Worm (Caenorhabditis elegans) whole organism, young adult: ENCODE data around the gene nspg-6.

ENCODE experiments used
- B0261.1 ChIP-seq: sonication (generic microtip); optimal IDR thresholded peaks from 2 replicates; lab custom pipeline; 2016; ENCODE audit warnings: mild to moderate bottlenecking, missing genetic modification characterization, moderate library complexity, missing compliant biosample characterization
- F33H1.4 ChIP-seq: fragments of 200-800 bp; sonication (Bioruptor generic); IDR thresholded peaks from 2 replicates; pipeline ENCODE4 v1.3.6; 2022; ENCODE audit warnings: missing genetic modification reagents, missing genetic modification characterization, missing compliant biosample characterization
- F37B4.10 ChIP-seq: fragments of 200-800 bp; sonication (Bioruptor generic); IDR thresholded peaks from 2 replicates; pipeline ENCODE4 v1.3.6; 2022; ENCODE audit warnings: missing genetic modification characterization, missing compliant biosample characterization
- F52B5.7 ChIP-seq: sonication (generic microtip); optimal IDR thresholded peaks from 2 replicates; lab custom pipeline; 2016; ENCODE audit warnings: mild to moderate bottlenecking, missing genetic modification characterization, missing compliant biosample characterization
- K11D2.4 ChIP-seq: fragments of 200-800 bp; sonication (Bioruptor generic); IDR thresholded peaks from 2 replicates; pipeline ENCODE4 v1.3.6; 2022; ENCODE audit warnings: missing genetic modification reagents, missing genetic modification characterization, missing compliant biosample characterization
- ama-1 ChIP-seq, 3 experiments: fragments of 150-350 bp in 1 of 3; sonication (generic microtip) in 2 of 3; optimal IDR thresholded peaks; 2 replicates each; lab custom pipeline; 2014 to 2018; ENCODE audit warnings: missing biosample characterization in 2 of 3, missing genetic modification characterization in 2 of 3, missing genetic modification reagents in 2 of 3
- attf-6 ChIP-seq: fragments of 200-800 bp; sonication (Bioruptor generic); IDR thresholded peaks from 2 replicates; pipeline ENCODE4 v1.3.6; 2022; ENCODE audit warnings: missing genetic modification reagents, missing genetic modification characterization, missing compliant biosample characterization
- bed-2 ChIP-seq: fragments of 200-800 bp; sonication (Bioruptor generic); IDR thresholded peaks from 2 replicates; pipeline ENCODE4 v1.3.6; 2022; ENCODE audit warnings: missing genetic modification reagents, missing genetic modification characterization, missing compliant biosample characterization
- cebp-1 ChIP-seq, 2 experiments: fragments of 200-800 bp in 1 of 2; sonication (Bioruptor generic) in 1 of 2; sonication (generic microtip) in 1 of 2; IDR thresholded peaks in 1 of 2; optimal IDR thresholded peaks in 1 of 2; 2 replicates each; pipeline versions ENCODE4 v1.3.6 to Lab custom; 2017 to 2022; ENCODE audit warnings: missing compliant biosample characterization in 2 of 2, missing genetic modification characterization in 2 of 2, mild to moderate bottlenecking in 1 of 2, missing genetic modification reagents in 1 of 2, moderate library complexity in 1 of 2
- ceh-100 ChIP-seq: fragments of 200-800 bp; sonication (Bioruptor generic); IDR thresholded peaks from 2 replicates; pipeline ENCODE4 v1.3.6; 2022; ENCODE audit warnings: missing genetic modification reagents, missing genetic modification characterization, missing compliant biosample characterization
- ceh-40 ChIP-seq: fragments of 200-800 bp; sonication (Bioruptor generic); IDR thresholded peaks from 2 replicates; pipeline ENCODE4 v1.3.6; 2022; ENCODE audit warnings: missing genetic modification characterization, missing compliant biosample characterization
- ceh-91 ChIP-seq: fragments of 200-800 bp; sonication (Bioruptor generic); IDR thresholded peaks from 2 replicates; pipeline ENCODE4 v1.3.6; 2022; ENCODE audit warnings: missing genetic modification reagents, missing genetic modification characterization, missing compliant biosample characterization
- chd-7 ChIP-seq: sonication (generic microtip); optimal IDR thresholded peaks from 2 replicates; lab custom pipeline; 2016; ENCODE audit warnings: mild to moderate bottlenecking, missing genetic modification characterization, moderate library complexity, missing compliant biosample characterization
- die-1 ChIP-seq: sonication (generic microtip); optimal IDR thresholded peaks from 2 replicates; lab custom pipeline; 2016; ENCODE audit warnings: missing genotype, mild to moderate bottlenecking, missing genetic modification characterization, missing compliant biosample characterization
- dpff-1 ChIP-seq: sonication (generic microtip); optimal IDR thresholded peaks from 2 replicates; lab custom pipeline; 2017; ENCODE audit warnings: mild to moderate bottlenecking, missing genetic modification characterization, missing compliant biosample characterization
- egl-18 ChIP-seq: fragments of 200-800 bp; sonication (Bioruptor generic); IDR thresholded peaks from 2 replicates; pipeline ENCODE4 v1.3.6; 2022; ENCODE audit warnings: missing genetic modification reagents, missing genetic modification characterization, missing compliant biosample characterization
- egl-44 ChIP-seq: fragments of 200-800 bp; sonication (Bioruptor generic); IDR thresholded peaks from 2 replicates; pipeline ENCODE4 v1.3.6; 2022; ENCODE audit warnings: missing genetic modification reagents, missing genetic modification characterization, missing compliant biosample characterization
- ekl-4 ChIP-seq: fragments of 200-800 bp; sonication (Bioruptor generic); IDR thresholded peaks from 2 replicates; pipeline ENCODE4 v1.3.6; 2022; ENCODE audit warnings: missing genetic modification reagents, missing genetic modification characterization, missing compliant biosample characterization
- him-1 ChIP-seq: sonication (generic microtip); optimal IDR thresholded peaks from 2 replicates; lab custom pipeline; 2016; ENCODE audit warnings: missing genotype, missing genetic modification reagents, missing genetic modification characterization, missing compliant biosample characterization
- hlh-12 ChIP-seq: sonication (generic microtip); optimal IDR thresholded peaks from 2 replicates; lab custom pipeline; 2016; ENCODE audit warnings: missing genetic modification characterization, missing compliant biosample characterization
- hmg-20 ChIP-seq: fragments of 200-800 bp; sonication (Bioruptor generic); IDR thresholded peaks from 2 replicates; pipeline ENCODE4 v1.3.6; 2022; ENCODE audit warnings: missing genetic modification reagents, missing genetic modification characterization, missing compliant biosample characterization
- hrde-1 ChIP-seq: sonication (generic microtip); optimal IDR thresholded peaks from 2 replicates; lab custom pipeline; 2016; ENCODE audit warnings: missing genetic modification characterization, mild to moderate bottlenecking, missing compliant biosample characterization, moderate library complexity, missing genotype, missing genetic modification reagents, borderline replicate concordance
- hsf-1 ChIP-seq: fragments of 200-800 bp; sonication (Bioruptor generic); IDR thresholded peaks from 2 replicates; pipeline ENCODE4 v1.3.6; 2022; ENCODE audit warnings: missing genetic modification reagents, missing genetic modification characterization, missing compliant biosample characterization
- let-526 ChIP-seq: fragments of 200-800 bp; sonication (Bioruptor generic); IDR thresholded peaks from 2 replicates; pipeline ENCODE4 v1.3.6; 2022; ENCODE audit warnings: missing genetic modification reagents, missing genetic modification characterization, missing compliant biosample characterization
- lin-26 ChIP-seq: fragments of 200-800 bp; sonication (Bioruptor generic); IDR thresholded peaks from 2 replicates; pipeline ENCODE4 v1.3.6; 2022; ENCODE audit warnings: missing genetic modification reagents, missing genetic modification characterization, missing compliant biosample characterization
- lin-35 ChIP-seq, 3 experiments: fragments of 150-350 bp in 2 of 3; sonication (generic microtip) in 1 of 3; optimal IDR thresholded peaks; 2 replicates each; lab custom pipeline; 2014 to 2018; ENCODE audit warnings: missing biosample characterization in 3 of 3, missing genetic modification characterization in 3 of 3, missing genetic modification reagents in 3 of 3
- lin-54 ChIP-seq: fragments of 200-800 bp; sonication (Bioruptor generic); optimal IDR thresholded peaks from 2 replicates; lab custom pipeline; 2018; ENCODE audit warnings: mild to moderate bottlenecking, missing genetic modification characterization, missing compliant biosample characterization
- madf-6 ChIP-seq: fragments of 200-800 bp; sonication (Bioruptor generic); IDR thresholded peaks from 2 replicates; pipeline ENCODE4 v1.3.6; 2022; ENCODE audit warnings: missing genetic modification reagents, missing genetic modification characterization, missing compliant biosample characterization
- nhr-120 ChIP-seq: fragments of 200-800 bp; sonication (Bioruptor generic); IDR thresholded peaks from 2 replicates; pipeline ENCODE4 v1.3.6; 2022; ENCODE audit warnings: missing genetic modification characterization, missing compliant biosample characterization
- nhr-179 ChIP-seq: sonication (generic microtip); optimal IDR thresholded peaks from 2 replicates; lab custom pipeline; 2016; ENCODE audit warnings: mild to moderate bottlenecking, missing genetic modification characterization, missing compliant biosample characterization
- nhr-90 ChIP-seq: sonication (generic microtip); optimal IDR thresholded peaks from 2 replicates; lab custom pipeline; 2016; ENCODE audit warnings: missing genotype, mild to moderate bottlenecking, missing genetic modification characterization, missing compliant biosample characterization
- pbrm-1 ChIP-seq: fragments of 200-800 bp; sonication (Bioruptor generic); IDR thresholded peaks from 2 replicates; pipeline ENCODE4 v1.3.6; 2022; ENCODE audit warnings: missing genetic modification reagents, missing genetic modification characterization, missing compliant biosample characterization
- snpc-1.1 ChIP-seq: sonication (generic microtip); optimal IDR thresholded peaks from 2 replicates; lab custom pipeline; 2017; ENCODE audit warnings: missing genetic modification characterization, mild to moderate bottlenecking, missing compliant biosample characterization, antibody characterized with exemption, moderate library complexity, missing genotype, missing genetic modification reagents; ENCODE audit not compliant: insufficient read depth
- snpc-4 ChIP-seq, 5 experiments: fragments of 150-350 bp in 1 of 5; sonication (generic microtip) in 4 of 5; optimal IDR thresholded peaks; 2 replicates each; lab custom pipeline; 2014 to 2018; ENCODE audit warnings: missing genetic modification characterization in 5 of 5, missing biosample characterization in 3 of 5, antibody characterized with exemption in 2 of 5, mild to moderate bottlenecking in 2 of 5, missing compliant biosample characterization in 2 of 5, missing genotype in 2 of 5, moderate library complexity in 2 of 5, missing genetic modification reagents in 1 of 5
- somi-1 ChIP-seq: fragments of 200-800 bp; sonication (Bioruptor generic); optimal IDR thresholded peaks from 2 replicates; lab custom pipeline; 2018; ENCODE audit warnings: mild to moderate bottlenecking, missing genetic modification characterization, missing compliant biosample characterization
- tbp1 ChIP-seq: fragments of 200-800 bp; sonication (Bioruptor generic); optimal IDR thresholded peaks from 2 replicates; lab custom pipeline; 2018; ENCODE audit warnings: mild to moderate bottlenecking, missing genetic modification characterization, missing compliant biosample characterization
- unc-62 ChIP-seq: fragments of 150-350 bp; optimal IDR thresholded peaks from 2 replicates; lab custom pipeline; 2014; ENCODE audit warnings: missing biosample characterization, missing genetic modification reagents, missing genetic modification characterization
- zim-3 ChIP-seq: sonication (generic microtip); optimal IDR thresholded peaks from 2 replicates; lab custom pipeline; 2017; ENCODE audit warnings: mild to moderate bottlenecking, missing genetic modification characterization, moderate library complexity, missing compliant biosample characterization
- ztf-26 ChIP-seq: sonication (generic microtip); optimal IDR thresholded peaks from 2 replicates; lab custom pipeline; 2017; ENCODE audit warnings: missing genetic modification characterization, missing compliant biosample characterization
- ztf-3 ChIP-seq: fragments of 200-800 bp; sonication (Bioruptor generic); optimal IDR thresholded peaks from 2 replicates; lab custom pipeline; 2018; ENCODE audit warnings: mild to moderate bottlenecking, missing genetic modification characterization, missing compliant biosample characterization
- ztf-6 ChIP-seq: fragments of 200-800 bp; sonication (Bioruptor generic); IDR thresholded peaks from 2 replicates; pipeline ENCODE4 v1.3.6; 2022; ENCODE audit warnings: missing genetic modification reagents, missing genetic modification characterization, missing compliant biosample characterization

nspg-6 gene

DNA sequence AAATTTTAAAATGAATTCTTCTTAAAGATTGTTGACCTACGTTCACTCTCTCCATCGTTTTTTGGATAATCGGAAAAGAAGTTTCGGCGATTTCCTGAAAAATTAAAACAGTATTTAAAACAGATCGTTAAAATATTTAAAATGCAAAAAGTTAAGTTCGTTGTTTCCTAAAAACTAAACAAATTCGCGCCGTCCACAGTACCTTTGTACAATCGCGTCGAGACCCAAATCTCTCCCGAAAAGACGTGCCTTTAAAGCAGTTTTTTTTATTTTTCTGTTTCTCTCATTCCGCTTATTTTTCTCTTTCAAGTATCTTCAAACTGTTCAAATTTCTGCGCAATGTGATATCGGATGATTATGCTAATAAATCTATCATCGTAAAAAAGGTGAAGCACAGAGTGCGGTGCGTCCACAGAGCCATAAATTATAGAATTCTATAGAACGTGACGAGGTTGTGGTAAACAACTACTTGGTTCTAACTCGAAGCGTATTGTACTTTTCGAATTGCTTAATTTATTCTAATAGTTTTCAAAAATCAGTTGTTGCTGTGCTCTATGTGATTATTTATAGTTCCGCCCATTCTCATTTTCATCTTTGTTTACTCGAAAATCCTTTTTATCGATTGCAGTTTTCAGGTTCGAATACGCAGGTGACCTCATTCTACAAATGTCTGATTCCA is 4.0 kb downstream of the nspg-6 start, which contains the start of the genes F56C9.6 and F56C9.3 (continued):
- no peak for TF ChIP-seq ceh-100 (GFP tag; lab: Robert Waterston, UW)
- peak; percentile 91 for TF ChIP-seq madf-6 (GFP tag; lab: Robert Waterston, UW)
- TF ChIP-seq somi-1 (GFP tag; lab: Kevin White, UChicago) = no peak
- TF ChIP-seq F37B4.10 (GFP tag; lab: Robert Waterston, UW) = no peak
- TF ChIP-seq nhr-120 (GFP tag; lab: Robert Waterston, UW) = no peak
- no peak for TF ChIP-seq attf-6
- no peak for TF ChIP-seq nhr-90
- peak; percentile 50 for TF ChIP-seq lin-54 (GFP tag; lab: Kevin White, UChicago)
- no peak for TF ChIP-seq snpc-4 (GFP tag; optimal IDR thresholded peaks at IDR 0.05; lab: Kevin White, UChicago)
- TF ChIP-seq snpc-4 (tag; optimal IDR thresholded peaks at IDR 0.05; lab: Kevin White, UChicago) = peak in 1 of 4 experiments; percentile 12
- peak; percentile 81 for TF ChIP-seq ceh-91 (GFP tag; lab: Robert Waterston, UW)
- peak; percentile 95 for TF ChIP-seq F33H1.4
- TF ChIP-seq hrde-1 (tag; lab: Kevin White, UChicago) = no peak
- TF ChIP-seq nhr-179 (tag; lab: Kevin White, UChicago) = no peak
- no peak for TF ChIP-seq ceh-40 (GFP tag; lab: Robert Waterston, UW)
- 0 out of 2 replicates have a peak, but pooled peaks have one; percentile 40 for TF ChIP-seq ekl-4 (GFP tag; lab: Robert Waterston, UW)

- TF ChIP-seq F52B5.7 (peak; percentile 11), ama-1 (optimal IDR thresholded peaks at IDR 0.05; lab: Kevin White, UChicago) (no peak), ama-1 (GFP tag; optimal IDR thresholded peaks at IDR 0.05; lab: Kevin White, UChicago) (no peak), hmg-20 (GFP tag; lab: Robert Waterston, UW) (no peak), attf-6 (0 out of 2 replicates have a peak, but pooled peaks have one; percentile 14), madf-6 (GFP tag; lab: Robert Waterston, UW) (peak; percentile 40; the same call in 1 of the 2 replicates), pbrm-1 (GFP tag; lab: Robert Waterston, UW) (no peak), die-1 (tag; lab: Kevin White, UChicago) (no peak), lin-26 (GFP tag; lab: Robert Waterston, UW) (0 out of 2 replicates have a peak, but pooled peaks have one; percentile 35), bed-2 (no peak), hsf-1 (peak; percentile 52; the same call in 1 of the 2 replicates), him-1 (peak; percentile 97)
- TF ChIP-seq, all 124 proteins: peak for 6
Observed at ce11 chrIII:7308600-7309109, 6.1 kb downstream of the nspg-6 start, which contains the start of gene acbp-4. Gene acbp-4, minus strand, starts transcription at chrIII:7309109.

ce11 chrIII:7305649-7305977 is 9.2 kb downstream of the nspg-6 start:
- no peak for TF ChIP-seq egl-44
- no peak for TF ChIP-seq dpff-1 (tag; lab: Kevin White, UChicago)
- TF ChIP-seq tbp1 (GFP tag; lab: Kevin White, UChicago) = no peak
- no peak for TF ChIP-seq cebp-1 (GFP tag; IDR thresholded peaks at IDR 0.05; lab: Robert Waterston, UW)
- TF ChIP-seq cebp-1 (tag; optimal IDR thresholded peaks at IDR 0.05; lab: Kevin White, UChicago) = no peak
- no peak for TF ChIP-seq ztf-3 (GFP tag; lab: Kevin White, UChicago)
- TF ChIP-seq B0261.1 (tag; lab: Kevin White, UChicago) = no peak
- TF ChIP-seq let-526 (GFP tag; lab: Robert Waterston, UW) = no peak
- no peak for TF ChIP-seq him-1
- no peak for TF ChIP-seq unc-62
- no peak for TF ChIP-seq die-1 (tag; lab: Kevin White, UChicago)
- TF ChIP-seq ztf-6 (GFP tag; lab: Robert Waterston, UW) = no peak
- TF ChIP-seq ztf-26 (tag; lab: Kevin White, UChicago) = no peak
- TF ChIP-seq K11D2.4 (GFP tag; lab: Robert Waterston, UW) = no peak
- no peak for TF ChIP-seq zim-3 (tag; lab: Kevin White, UChicago)
- TF ChIP-seq lin-35 (GFP tag; optimal IDR thresholded peaks at IDR 0.05; lab: Kevin White, UChicago) = no peak
- TF ChIP-seq F33H1.4 = no peak
- no peak for TF ChIP-seq hlh-12 (tag; lab: Kevin White, UChicago)
- TF ChIP-seq egl-18 (GFP tag; lab: Robert Waterston, UW) = no peak
- no peak for TF ChIP-seq chd-7 (tag; lab: Kevin White, UChicago)
- no peak for TF ChIP-seq snpc-1.1 (tag; lab: Kevin White, UChicago)
